Fruit fly (Drosophila melanogaster) whole organism, wandering third instar larva: ENCODE data around the gene Alg1.

Experiments
- Abd-B ChIP-seq: fragments of >200 bp; optimal IDR thresholded peaks from 2 replicates; lab custom pipeline; 2017; ENCODE audit warnings: missing biosample characterization, missing genetic modification characterization
- CG32264 ChIP-seq: fragments of 200-800 bp; sonication (Bioruptor generic); optimal IDR thresholded peaks from 2 replicates; lab custom pipeline; 2016; ENCODE audit warnings: missing biosample characterization, missing genetic modification characterization
- CG9705 ChIP-seq: fragments of 200-800 bp; sonication (Bioruptor generic); optimal IDR thresholded peaks from 2 replicates; lab custom pipeline; 2018; ENCODE audit warnings: missing biosample characterization, mild to moderate bottlenecking, missing genetic modification characterization
- CrebA ChIP-seq: fragments of 200-800 bp; sonication (Bioruptor generic); optimal IDR thresholded peaks from 2 replicates; lab custom pipeline; 2016; ENCODE audit warnings: missing biosample characterization, mild to moderate bottlenecking, missing genetic modification characterization, borderline replicate concordance
- Dfd ChIP-seq: fragments of >200 bp; optimal IDR thresholded peaks from 2 replicates; lab custom pipeline; 2017; ENCODE audit warnings: missing biosample characterization, missing genetic modification characterization
- Dif ChIP-seq: fragments of 200-275, 200-300 bp; sonication (Bioruptor generic); optimal IDR thresholded peaks from 2 replicates; lab custom pipeline; 2018; ENCODE audit warnings: missing biosample characterization, missing genetic modification characterization; ENCODE audit not compliant: partially characterized antibody
- GATAd ChIP-seq: sonication (Bioruptor generic); optimal IDR thresholded peaks from 2 replicates; lab custom pipeline; 2016; ENCODE audit warnings: missing biosample characterization, missing genetic modification characterization
- HLH106 ChIP-seq: fragments of 200-800 bp; optimal IDR thresholded peaks from 3 replicates; lab custom pipeline; 2019; ENCODE audit warnings: missing biosample characterization, mild to moderate bottlenecking, missing genetic modification characterization, moderate library complexity
- Hnf4 ChIP-seq: fragments of 200-800 bp; sonication (Bioruptor generic); optimal IDR thresholded peaks from 2 replicates; lab custom pipeline; 2016; ENCODE audit warnings: missing biosample characterization, mild to moderate bottlenecking, missing genetic modification characterization
- Hr78 ChIP-seq: fragments of >200 bp; optimal IDR thresholded peaks from 2 replicates; lab custom pipeline; 2017; ENCODE audit warnings: missing biosample characterization, missing genetic modification characterization
- Hr83 ChIP-seq: fragments of 200-300 bp; sonication (Bioruptor generic); optimal IDR thresholded peaks from 2 replicates; lab custom pipeline; 2016; ENCODE audit warnings: missing biosample characterization, mild to moderate bottlenecking, missing genetic modification characterization, moderate library complexity; ENCODE audit not compliant: poor library complexity, severe bottlenecking
- Jra ChIP-seq: sonication (Bioruptor generic); optimal IDR thresholded peaks from 2 replicates; lab custom pipeline; 2016; ENCODE audit warnings: missing biosample characterization, missing genetic modification characterization
- Mio ChIP-seq: sonication (Bioruptor generic); optimal IDR thresholded peaks from 2 replicates; lab custom pipeline; 2016; ENCODE audit warnings: missing biosample characterization, missing genetic modification characterization
- Myc ChIP-seq: fragments of >200 bp; optimal IDR thresholded peaks from 2 replicates; lab custom pipeline; 2017
- N ChIP-seq: fragments of >200 bp; optimal IDR thresholded peaks from 2 replicates; lab custom pipeline; 2018; ENCODE audit warnings: missing biosample characterization, missing external identifiers, missing genetic modification characterization
- OdsH ChIP-seq: fragments of 200-800 bp; sonication (Bioruptor generic); optimal IDR thresholded peaks from 2 replicates; lab custom pipeline; 2016; ENCODE audit warnings: missing biosample characterization, mild to moderate bottlenecking, missing genetic modification characterization
- Rel ChIP-seq, 2 experiments: fragments of 200-800 bp; sonication (Bioruptor generic) in 1 of 2; optimal IDR thresholded peaks; 2 replicates in 1 of 2; 3 replicates in 1 of 2; lab custom pipeline; 2016 to 2019; ENCODE audit warnings: mild to moderate bottlenecking in 2 of 2, missing biosample characterization in 2 of 2, missing genetic modification characterization in 2 of 2, moderate library complexity in 1 of 2
- Sp1 ChIP-seq: fragments of 200-800 bp; sonication (Bioruptor generic); optimal IDR thresholded peaks from 3 replicates; lab custom pipeline; 2019; ENCODE audit warnings: missing biosample characterization, mild to moderate bottlenecking, missing genetic modification characterization, moderate library complexity
- Vsx2 ChIP-seq: fragments of 200-300, 225-300 bp; sonication (Bioruptor generic); optimal IDR thresholded peaks from 2 replicates; lab custom pipeline; 2018; ENCODE audit warnings: missing biosample characterization, missing genetic modification characterization; ENCODE audit not compliant: partially characterized antibody
- br ChIP-seq: fragments of 200-800 bp; sonication (Bioruptor generic); optimal IDR thresholded peaks from 2 replicates; lab custom pipeline; 2016; ENCODE audit warnings: missing biosample characterization, missing genetic modification characterization
- brk ChIP-seq: fragments of 200-800 bp; sonication (Bioruptor generic); optimal IDR thresholded peaks from 2 replicates; lab custom pipeline; 2016; ENCODE audit warnings: missing biosample characterization, mild to moderate bottlenecking, missing genetic modification characterization
- dl ChIP-seq, 2 experiments: fragments of 175-275, 200-275 bp in 1 of 2; fragments of 200-275 bp in 1 of 2; sonication (Bioruptor generic); optimal IDR thresholded peaks; lab custom pipeline; 2018; ENCODE audit warnings: mild to moderate bottlenecking in 2 of 2, missing biosample characterization in 2 of 2, missing genetic modification characterization in 2 of 2, moderate library complexity in 2 of 2; ENCODE audit not compliant: partially characterized antibody in 2 of 2, insufficient read depth in 1 of 2
- dmrt93B ChIP-seq: fragments of 200-800 bp; sonication (Bioruptor generic); optimal IDR thresholded peaks from 2 replicates; lab custom pipeline; 2018; ENCODE audit warnings: missing biosample characterization, mild to moderate bottlenecking, missing genetic modification characterization
- dsf ChIP-seq: sonication (Bioruptor generic); optimal IDR thresholded peaks from 2 replicates; lab custom pipeline; 2016; ENCODE audit warnings: missing biosample characterization, missing genetic modification characterization, borderline replicate concordance
- ey ChIP-seq: fragments of 200-800 bp; sonication (Bioruptor generic); optimal IDR thresholded peaks from 2 replicates; lab custom pipeline; 2016; ENCODE audit warnings: missing biosample characterization, missing genetic modification characterization
- foxo ChIP-seq, 2 experiments: fragments of 200-800 bp; sonication (Bioruptor generic); optimal IDR thresholded peaks; 2 replicates in 1 of 2; 3 replicates in 1 of 2; lab custom pipeline; 2016 to 2017; ENCODE audit warnings: missing biosample characterization in 2 of 2, missing genetic modification characterization in 2 of 2
- fru ChIP-seq: fragments of 200-800 bp; sonication (Bioruptor generic); optimal IDR thresholded peaks from 3 replicates; lab custom pipeline; 2016; ENCODE audit warnings: missing biosample characterization, mild to moderate bottlenecking, missing genetic modification characterization
- h ChIP-seq: fragments of 200-800 bp; sonication (Bioruptor generic); optimal IDR thresholded peaks from 3 replicates; lab custom pipeline; 2016; ENCODE audit warnings: missing biosample characterization, mild to moderate bottlenecking, missing genetic modification characterization
- jim ChIP-seq: fragments of 175-275, 200-325 bp; sonication (Bioruptor generic); optimal IDR thresholded peaks from 2 replicates; lab custom pipeline; 2016; ENCODE audit warnings: missing biosample characterization, mild to moderate bottlenecking, missing genetic modification characterization
- lola ChIP-seq: fragments of >200 bp; optimal IDR thresholded peaks from 2 replicates; lab custom pipeline; 2017; ENCODE audit warnings: missing biosample characterization, missing genetic modification characterization
- pan ChIP-seq: fragments of >200 bp; optimal IDR thresholded peaks from 2 replicates; lab custom pipeline; 2017
- psq ChIP-seq: fragments of 200-800 bp; sonication (Bioruptor generic); optimal IDR thresholded peaks from 3 replicates; lab custom pipeline; 2017; ENCODE audit warnings: missing biosample characterization, mild to moderate bottlenecking, missing genetic modification characterization, moderate library complexity
- rgr ChIP-seq: fragments of 200-800 bp; sonication (Bioruptor generic); optimal IDR thresholded peaks from 3 replicates; lab custom pipeline; 2016; ENCODE audit warnings: missing biosample characterization, mild to moderate bottlenecking, missing genetic modification characterization
- sage ChIP-seq: fragments of 200-800 bp; sonication (Bioruptor generic); optimal IDR thresholded peaks from 2 replicates; lab custom pipeline; 2016; ENCODE audit warnings: missing biosample characterization, mild to moderate bottlenecking, missing genetic modification characterization
- sv ChIP-seq: fragments of 200-800 bp; sonication (Bioruptor generic); optimal IDR thresholded peaks from 3 replicates; lab custom pipeline; 2016; ENCODE audit warnings: missing biosample characterization, missing genetic modification characterization
- tai ChIP-seq: sonication (Bioruptor generic); optimal IDR thresholded peaks from 2 replicates; lab custom pipeline; 2016; ENCODE audit warnings: missing biosample characterization, missing genetic modification characterization
- usp ChIP-seq: fragments of >200 bp; optimal IDR thresholded peaks from 2 replicates; lab custom pipeline; 2017; ENCODE audit warnings: missing biosample characterization, missing genetic modification characterization
- woc ChIP-seq: sonication (Bioruptor generic); optimal IDR thresholded peaks from 2 replicates; lab custom pipeline; 2016; ENCODE audit warnings: missing biosample characterization, mild to moderate bottlenecking, missing genetic modification characterization

Gene Alg1

dm6 chr3R:17810951-17811706 is at the start of gene Alg1, which contains the start of gene tinc:
TSS of gene Alg1 (minus strand) at chr3R:17811134.
TSS of gene tinc (plus strand) at chr3R:17811541.
- TF ChIP-seq woc (GFP tag; lab: Kevin White, UChicago): no peak
- TF ChIP-seq usp (GFP tag; lab: Kevin White, UChicago): no peak
- TF ChIP-seq br (GFP tag; lab: Kevin White, UChicago): no peak
- TF ChIP-seq dsf (GFP tag; lab: Kevin White, UChicago): peak; percentile 21
- TF ChIP-seq Rel (GFP tag; optimal IDR thresholded peaks at IDR 0.05; lab: Kevin White, UChicago): no peak
- TF ChIP-seq Rel (tag; optimal IDR thresholded peaks at IDR 0.05; lab: Kevin White, UChicago): peak; percentile 37
- TF ChIP-seq CrebA (GFP tag; lab: Kevin White, UChicago): no peak
- no peak for TF ChIP-seq Vsx2 (GFP tag; lab: Kevin White, UChicago)
- no peak for TF ChIP-seq Dfd (GFP tag; lab: Kevin White, UChicago)
- TF ChIP-seq Abd-B (GFP tag; lab: Kevin White, UChicago): no peak
- peak; percentile 53 for TF ChIP-seq ey (GFP tag; lab: Kevin White, UChicago)
- TF ChIP-seq Mio (GFP tag; lab: Kevin White, UChicago): no peak
- no peak for TF ChIP-seq Hnf4 (GFP tag; lab: Kevin White, UChicago)
- no peak for TF ChIP-seq tai (GFP tag; lab: Kevin White, UChicago)
- TF ChIP-seq foxo (GFP tag; optimal IDR thresholded peaks at IDR 0.05; lab: Kevin White, UChicago): peak in 1 of 2 experiments; percentile 78
- TF ChIP-seq Hr83 (GFP tag; lab: Kevin White, UChicago): no peak
- peak; percentile 19 for TF ChIP-seq CG9705
- peak; percentile 13 for TF ChIP-seq fru
- peak; percentile 82 for TF ChIP-seq HLH106 (tag; lab: Kevin White, UChicago)
- TF ChIP-seq sage: no peak
- TF ChIP-seq Myc (lab: Kevin White, UChicago): peak; percentile 41
- TF ChIP-seq Jra (GFP tag; lab: Kevin White, UChicago): peak; percentile 37
- no peak for TF ChIP-seq dmrt93B (GFP tag; lab: Kevin White, UChicago)
- no peak for TF ChIP-seq brk (GFP tag; lab: Kevin White, UChicago)
- peak; percentile 74 for TF ChIP-seq Sp1 (GFP tag; lab: Kevin White, UChicago)
- no peak for TF ChIP-seq h (GFP tag; lab: Kevin White, UChicago)
- TF ChIP-seq OdsH: peak; percentile 64
- TF ChIP-seq GATAd (GFP tag; lab: Kevin White, UChicago): no peak
- TF ChIP-seq Dif: no peak
- TF ChIP-seq psq (GFP tag; lab: Kevin White, UChicago): peak; percentile 48
- TF ChIP-seq CG32264 (GFP tag; lab: Kevin White, UChicago): no peak
- peak; percentile 60 for TF ChIP-seq rgr (GFP tag; lab: Kevin White, UChicago)
- no peak for TF ChIP-seq jim
- no peak for TF ChIP-seq Hr78 (GFP tag; lab: Kevin White, UChicago)
- no peak for TF ChIP-seq lola (GFP tag; lab: Kevin White, UChicago)
- TF ChIP-seq pan (lab: Kevin White, UChicago): no peak
- no peak for TF ChIP-seq N
- TF ChIP-seq dl (GFP tag; optimal IDR thresholded peaks at IDR 0.05; lab: Kevin White, UChicago; ENCODE audit: insufficient read depth in 1 of 2, partially characterized antibody in 2 of 2): no peak
- TF ChIP-seq sv (GFP tag; lab: Kevin White, UChicago): peak; percentile 58

- TF ChIP-seq Mio (GFP tag; lab: Kevin White, UChicago) (no peak), tai (GFP tag; lab: Kevin White, UChicago) (no peak), Dif (no peak), GATAd (GFP tag; lab: Kevin White, UChicago) (no peak), ey (GFP tag; lab: Kevin White, UChicago) (no peak), Vsx2 (GFP tag; lab: Kevin White, UChicago) (no peak), jim (no peak), pan (lab: Kevin White, UChicago) (no peak), Jra (GFP tag; lab: Kevin White, UChicago) (no peak), rgr (GFP tag; lab: Kevin White, UChicago) (no peak)
Observed at dm6 chr3R:17849178-17849577, 38.2 kb upstream of the Alg1 start.
